Fruit fly (Drosophila melanogaster): ENCODE results near the gene CG18130.

dm6 chrX:12020857-12021256, 28.3 kb upstream of the CG18130 start, which contains the start of gene Tango4:
- TF ChIP-seq pad (GFP tag; optimal IDR thresholded peaks at IDR 0.05) (no peak), Mnt (GFP tag; optimal IDR thresholded peaks at IDR 0.05) (no peak), bab1 (GFP tag; optimal IDR thresholded peaks at IDR 0.05) (no peak), tj (GFP tag; optimal IDR thresholded peaks at IDR 0.05) (no peak), CG7045 (GFP tag; optimal IDR thresholded peaks at IDR 0.05) (no peak), CG1620 (GFP tag; optimal IDR thresholded peaks at IDR 0.05) (no peak), toe (GFP tag; optimal IDR thresholded peaks at IDR 0.05) (no peak)
